Worm (Caenorhabditis elegans) whole organism, L4 larva: Measurements from ENCODE around the gene str-180.

ENCODE experiments used
- D1046.2 ChIP-seq: fragments of 200-800 bp; sonication (Bioruptor generic); IDR thresholded peaks from 2 replicates; pipeline ENCODE4 v1.3.6; 2022; ENCODE audit warnings: missing genetic modification characterization, missing compliant biosample characterization
- F44E2.7 ChIP-seq: fragments of 200-800 bp; sonication (Bioruptor generic); IDR thresholded peaks from 2 replicates; pipeline ENCODE4 v2.1.2; 2022; ENCODE audit warnings: missing genetic modification characterization, missing compliant biosample characterization
- R02D3.7 ChIP-seq: fragments of 150-350 bp; sonication (generic microtip); optimal IDR thresholded peaks from 3 replicates; lab custom pipeline; 2014; ENCODE audit warnings: missing biosample characterization, missing genetic modification characterization
- Y48G9A.11 ChIP-seq: fragments of 200-800 bp; sonication (Bioruptor generic); IDR thresholded peaks from 2 replicates; pipeline ENCODE4 v1.3.6; 2022; ENCODE audit warnings: missing genetic modification reagents, missing genetic modification characterization, missing compliant biosample characterization
- Y5F2A.4 ChIP-seq: fragments of 200-800 bp; sonication (Bioruptor generic); optimal IDR thresholded peaks from 2 replicates; lab custom pipeline; 2018; ENCODE audit warnings: mild to moderate bottlenecking, missing genetic modification characterization, missing compliant biosample characterization
- aha-1 ChIP-seq: fragments of 150-350 bp; peaks from one replicate; lab custom pipeline; 2014; ENCODE audit warnings: missing biosample characterization, missing genetic modification characterization
- aly-2 ChIP-seq: sonication (generic microtip); optimal IDR thresholded peaks from 2 replicates; lab custom pipeline; 2018; ENCODE audit warnings: missing biosample characterization, missing genetic modification characterization
- ama-1 ChIP-seq: fragments of 150-350 bp; optimal IDR thresholded peaks from 2 replicates; lab custom pipeline; 2014; ENCODE audit warnings: inconsistent platforms, mixed read lengths
- ces-1 ChIP-seq: fragments of 150-350 bp; sonication (generic microtip); optimal IDR thresholded peaks from 4 replicates; lab custom pipeline; 2014; ENCODE audit warnings: missing biosample characterization, missing genetic modification reagents, missing genetic modification characterization
- ctbp-1 ChIP-seq: fragments of 200-800 bp; sonication (Bioruptor generic); IDR thresholded peaks from 2 replicates; pipeline ENCODE4 v1.3.6; 2022; ENCODE audit warnings: missing genetic modification reagents, missing genetic modification characterization, missing compliant biosample characterization
- daf-8 ChIP-seq: fragments of 200-800 bp; sonication (Bioruptor generic); IDR thresholded peaks from 2 replicates; pipeline ENCODE4 v1.3.6; 2022; ENCODE audit warnings: missing genetic modification characterization, missing compliant biosample characterization
- dmd-8 ChIP-seq: fragments of 200-800 bp; sonication (Bioruptor generic); IDR thresholded peaks from 2 replicates; pipeline ENCODE4 v1.3.6; 2022; ENCODE audit warnings: missing genetic modification characterization, missing compliant biosample characterization
- dve-1 ChIP-seq: sonication (generic microtip); optimal IDR thresholded peaks from 2 replicates; lab custom pipeline; 2017; ENCODE audit warnings: antibody characterized with exemption, mild to moderate bottlenecking, missing genetic modification characterization, missing compliant biosample characterization; ENCODE audit not compliant: insufficient read depth
- egl-27 ChIP-seq: sonication (generic microtip); optimal IDR thresholded peaks from 3 replicates; lab custom pipeline; 2017; ENCODE audit warnings: missing biosample characterization, missing genetic modification reagents, missing genetic modification characterization
- egl-43 ChIP-seq: fragments of 200-800 bp; sonication (Bioruptor generic); IDR thresholded peaks from 2 replicates; pipeline ENCODE4 v1.3.6; 2022; ENCODE audit warnings: missing genetic modification reagents, missing genetic modification characterization, missing compliant biosample characterization
- fkh-10 ChIP-seq: fragments of 150-350 bp; optimal IDR thresholded peaks from 2 replicates; lab custom pipeline; 2014; ENCODE audit warnings: missing biosample characterization, missing genetic modification reagents, missing genetic modification characterization
- hif-1 ChIP-seq, 2 experiments: sonication (generic microtip); optimal IDR thresholded peaks; 2 replicates each; lab custom pipeline; 2016 to 2017; ENCODE audit warnings: missing compliant biosample characterization in 2 of 2, missing genetic modification characterization in 2 of 2, missing genetic modification reagents in 2 of 2, missing genotype in 2 of 2, mild to moderate bottlenecking in 1 of 2
- hlh-11 ChIP-seq: fragments of 200-800 bp; sonication (Bioruptor generic); optimal IDR thresholded peaks from 2 replicates; lab custom pipeline; 2018; ENCODE audit warnings: mild to moderate bottlenecking, missing genetic modification characterization, missing compliant biosample characterization
- hlh-30 ChIP-seq: sonication (generic microtip); optimal IDR thresholded peaks from 2 replicates; lab custom pipeline; 2017; ENCODE audit warnings: antibody characterized with exemption, mild to moderate bottlenecking, missing genetic modification characterization, missing compliant biosample characterization; ENCODE audit not compliant: insufficient read depth
- hmg-1.1 ChIP-seq: fragments of 200-800 bp; sonication (Bioruptor generic); IDR thresholded peaks from 2 replicates; pipeline ENCODE4 v1.3.6; 2022; ENCODE audit warnings: missing genetic modification reagents, missing genetic modification characterization, missing compliant biosample characterization
- lin-1 ChIP-seq: fragments of 200-800 bp; sonication (Bioruptor generic); IDR thresholded peaks from 2 replicates; pipeline ENCODE4 v1.3.6; 2022; ENCODE audit warnings: missing genetic modification reagents, missing genetic modification characterization, missing compliant biosample characterization
- lin-29 ChIP-seq: fragments of 200-800 bp; sonication (Bioruptor generic); IDR thresholded peaks from 2 replicates; pipeline ENCODE4 v1.3.6; 2022; ENCODE audit warnings: missing genetic modification reagents, missing genetic modification characterization, missing compliant biosample characterization
- lin-39 ChIP-seq: fragments of 150-350 bp; optimal IDR thresholded peaks from 2 replicates; lab custom pipeline; 2014; ENCODE audit warnings: missing biosample characterization, missing genetic modification reagents, missing genetic modification characterization
- lsy-2 ChIP-seq, 2 experiments: fragments of 150-350 bp in 1 of 2; sonication (generic microtip) in 1 of 2; optimal IDR thresholded peaks; 2 replicates each; lab custom pipeline; 2014 to 2017; ENCODE audit warnings: missing biosample characterization in 2 of 2, missing genetic modification characterization in 2 of 2
- mdl-1 ChIP-seq, 2 experiments: fragments of 150-350 bp in 1 of 2; sonication (generic microtip) in 1 of 2; optimal IDR thresholded peaks; 2 replicates each; lab custom pipeline; 2014 to 2017; ENCODE audit warnings: missing biosample characterization in 2 of 2, missing genetic modification characterization in 2 of 2
- mep-1 ChIP-seq: fragments of 150-350 bp; sonication (generic microtip); optimal IDR thresholded peaks from 3 replicates; lab custom pipeline; 2014; ENCODE audit warnings: missing biosample characterization, missing genetic modification characterization
- mes-2 ChIP-seq: sonication (generic microtip); optimal IDR thresholded peaks from 2 replicates; lab custom pipeline; 2016; ENCODE audit warnings: missing genotype, mild to moderate bottlenecking, missing genetic modification characterization, missing compliant biosample characterization; ENCODE audit not compliant: poor library complexity, severe bottlenecking
- mxl-3 ChIP-seq: fragments of 200-800 bp; sonication (Bioruptor generic); optimal IDR thresholded peaks from 2 replicates; lab custom pipeline; 2018; ENCODE audit warnings: mild to moderate bottlenecking, missing genetic modification characterization, missing compliant biosample characterization
- nhr-10 ChIP-seq: fragments of 150-350 bp; optimal IDR thresholded peaks from 2 replicates; lab custom pipeline; 2014; ENCODE audit warnings: missing biosample characterization, missing genetic modification characterization
- nhr-102 ChIP-seq: sonication (generic microtip); optimal IDR thresholded peaks from 2 replicates; lab custom pipeline; 2016; ENCODE audit warnings: mild to moderate bottlenecking, missing genetic modification characterization, moderate library complexity, missing compliant biosample characterization
- nhr-237 ChIP-seq: sonication (generic microtip); optimal IDR thresholded peaks from 2 replicates; lab custom pipeline; 2017; ENCODE audit warnings: missing biosample characterization, missing genetic modification characterization
- nhr-25 ChIP-seq: sonication (generic microtip); optimal IDR thresholded peaks from 2 replicates; lab custom pipeline; 2017; ENCODE audit warnings: missing genetic modification characterization, mild to moderate bottlenecking, missing compliant biosample characterization, antibody characterized with exemption, moderate library complexity, borderline replicate concordance; ENCODE audit not compliant: insufficient read depth
- nhr-28 ChIP-seq: fragments of 150-350 bp; optimal IDR thresholded peaks from 2 replicates; lab custom pipeline; 2014; ENCODE audit warnings: missing biosample characterization, missing genetic modification characterization
- nhr-41 ChIP-seq: fragments of 200-800 bp; sonication (Bioruptor generic); IDR thresholded peaks from 2 replicates; pipeline ENCODE4 v1.3.6; 2022; ENCODE audit warnings: missing genetic modification reagents, missing genetic modification characterization, missing compliant biosample characterization
- nhr-48 ChIP-seq: sonication (generic microtip); optimal IDR thresholded peaks from 2 replicates; lab custom pipeline; 2016; ENCODE audit warnings: mild to moderate bottlenecking, missing genetic modification characterization, missing compliant biosample characterization
- nhr-77 ChIP-seq: fragments of 150-350 bp; optimal IDR thresholded peaks from 2 replicates; lab custom pipeline; 2014; ENCODE audit warnings: missing biosample characterization, missing genetic modification characterization
- pha-4 ChIP-seq, 2 experiments: fragments of 150-350 bp in 1 of 2; fragments of 200-800 bp in 1 of 2; sonication (Bioruptor generic) in 1 of 2; IDR thresholded peaks in 1 of 2; optimal IDR thresholded peaks in 1 of 2; 2 replicates each; pipeline versions ENCODE4 v1.3.6 to Lab custom; 2014 to 2022; ENCODE audit warnings: missing genetic modification characterization in 2 of 2, missing genetic modification reagents in 2 of 2, missing biosample characterization in 1 of 2, missing compliant biosample characterization in 1 of 2
- php-3 ChIP-seq: fragments of 200-800 bp; sonication (Bioruptor generic); IDR thresholded peaks from 2 replicates; pipeline ENCODE4 v1.3.6; 2022; ENCODE audit warnings: missing genetic modification reagents, missing genetic modification characterization, missing compliant biosample characterization
- rbr-2 ChIP-seq: sonication (generic microtip); optimal IDR thresholded peaks from 2 replicates; lab custom pipeline; 2016; ENCODE audit warnings: missing genotype, missing genetic modification characterization, missing compliant biosample characterization
- set-16 ChIP-seq: fragments of 200-800 bp; sonication (Bioruptor generic); IDR thresholded peaks from 2 replicates; pipeline ENCODE4 v1.3.6; 2022; ENCODE audit warnings: missing genetic modification reagents, missing genetic modification characterization, missing compliant biosample characterization
- unc-62 ChIP-seq, 3 experiments: fragments of 150-350 bp in 1 of 3; sonication (generic microtip); optimal IDR thresholded peaks in 2 of 3; peaks in 1 of 3; 1 replicate in 1 of 3; 2 replicates in 2 of 3; lab custom pipeline; 2014 to 2017; ENCODE audit warnings: missing biosample characterization in 3 of 3, missing genetic modification characterization in 3 of 3, missing genetic modification reagents in 3 of 3, missing genotype in 1 of 3
- vab-7 ChIP-seq: fragments of 200-800 bp; sonication (Bioruptor generic); IDR thresholded peaks from 2 replicates; pipeline ENCODE4 v1.3.6; 2022; ENCODE audit warnings: missing genetic modification reagents, missing genetic modification characterization, missing compliant biosample characterization
- zip-2 ChIP-seq: fragments of 150-350 bp; optimal IDR thresholded peaks from 2 replicates; lab custom pipeline; 2014; ENCODE audit warnings: missing biosample characterization, missing genetic modification characterization

str-180 gene

DNA sequence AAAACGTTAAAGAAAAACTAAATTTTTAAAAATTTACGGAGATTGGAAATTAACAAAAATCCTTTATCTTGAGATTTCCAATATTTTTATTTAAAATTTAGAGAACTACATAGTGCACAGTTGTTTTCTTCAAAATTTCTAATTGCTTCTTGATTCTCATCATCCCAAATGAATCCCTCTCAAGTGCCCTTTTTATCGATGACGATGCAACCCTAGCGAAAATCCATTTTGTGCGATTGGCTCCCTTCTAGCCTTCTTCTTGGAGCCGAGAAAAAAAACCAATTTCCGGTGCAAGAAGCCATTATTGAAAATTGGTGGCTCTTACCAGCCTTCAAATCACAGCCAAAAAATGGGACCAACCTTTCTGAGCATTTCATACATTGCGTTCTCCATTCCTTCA lies 6.1 kb downstream of the str-180 start:
- TF ChIP-seq daf-8 (no peak), aha-1 (tag; lab: Kevin White, UChicago) (peak; percentile 94), nhr-10 (no peak), egl-43 (GFP tag; lab: Robert Waterston, UW) (0 out of 2 replicates have a peak, but pooled peaks have one; percentile 12), lin-29 (GFP tag; lab: Robert Waterston, UW) (0 out of 2 replicates have a peak, but pooled peaks have one; percentile 14), egl-27 (tag; lab: Kevin White, UChicago) (no peak)
- TF ChIP-seq, all 104 proteins: peak for 3

- TF ChIP-seq Y5F2A.4 (GFP tag; lab: Kevin White, UChicago) (no peak), lsy-2 (tag; optimal IDR thresholded peaks at IDR 0.05; lab: Kevin White, UChicago) (peak in 1 of 2 experiments; percentile 12), zip-2 (tag; lab: Kevin White, UChicago) (no peak), nhr-237 (tag; lab: Kevin White, UChicago) (no peak), nhr-28 (tag; lab: Kevin White, UChicago) (no peak), dmd-8 (no peak), dve-1 (no peak), vab-7 (GFP tag; lab: Robert Waterston, UW) (no peak), R02D3.7 (tag; lab: Kevin White, UChicago) (no peak), pha-4 (GFP tag; IDR thresholded peaks at IDR 0.05; lab: Robert Waterston, UW) (no peak), pha-4 (tag; optimal IDR thresholded peaks at IDR 0.05; lab: Kevin White, UChicago) (no peak), mes-2 (tag; lab: Kevin White, UChicago) (peak; percentile 5), ces-1 (GFP tag; lab: Kevin White, UChicago) (peak; percentile 61), D1046.2 (GFP tag; lab: Robert Waterston, UW) (no peak), unc-62 (GFP tag; optimal IDR thresholded peaks at IDR 0.05 in 1 of 2; lab: Kevin White, UChicago) (no peak), unc-62 (tag; optimal IDR thresholded peaks at IDR 0.05; lab: Kevin White, UChicago) (no peak), nhr-48 (tag; lab: Kevin White, UChicago) (peak; percentile 15), hmg-1.1 (no peak), Y48G9A.11 (GFP tag; lab: Robert Waterston, UW) (no peak), aly-2 (tag; lab: Kevin White, UChicago) (no peak), lin-39 (tag; lab: Kevin White, UChicago) (no peak), nhr-25 (tag; lab: Kevin White, UChicago) (no peak), hif-1 (tag; optimal IDR thresholded peaks at IDR 0.05; lab: Kevin White, UChicago) (no peak), nhr-41 (GFP tag; lab: Robert Waterston, UW) (no peak), nhr-102 (peak; percentile 23), lin-1 (GFP tag; lab: Robert Waterston, UW) (no peak), php-3 (GFP tag; lab: Robert Waterston, UW) (no peak), ctbp-1 (GFP tag; lab: Robert Waterston, UW) (no peak), mep-1 (tag; lab: Kevin White, UChicago) (no peak), nhr-77 (no peak)
These were observed 7.0 kb downstream of the str-180 start for ce11 chrV:6661658-6662057.

- TF ChIP-seq lin-39 (tag; lab: Kevin White, UChicago), result no peak
- peak; percentile 92 for TF ChIP-seq aha-1 (tag; lab: Kevin White, UChicago)
These were observed 9.1 kb downstream of the str-180 start for ce11 chrV:6659533-6659932.

ce11 chrV:6658765-6659164 lies 9.9 kb downstream of the str-180 start:
- TF ChIP-seq dmd-8 (no peak), mdl-1 (tag; optimal IDR thresholded peaks at IDR 0.05; lab: Kevin White, UChicago) (peak in 1 of 2 experiments; percentile 83), hlh-11 (tag; lab: Kevin White, UChicago) (peak; percentile 35), hlh-30 (tag; lab: Kevin White, UChicago) (peak; percentile 85), Y48G9A.11 (GFP tag; lab: Robert Waterston, UW) (0 out of 2 replicates have a peak, but pooled peaks have one; percentile 24), fkh-10 (GFP tag; lab: Kevin White, UChicago) (peak; percentile 69), aha-1 (tag; lab: Kevin White, UChicago) (peak; percentile 85), ama-1 (lab: Kevin White, UChicago) (no peak), hmg-1.1 (peak; percentile 73), set-16 (GFP tag; lab: Robert Waterston, UW) (peak; percentile 64), hif-1 (tag; optimal IDR thresholded peaks at IDR 0.05; lab: Kevin White, UChicago) (peak in 1 of 2 experiments; percentile 62), mes-2 (tag; lab: Kevin White, UChicago) (peak; percentile 18), mep-1 (tag; lab: Kevin White, UChicago) (peak; percentile 57), lsy-2 (tag; optimal IDR thresholded peaks at IDR 0.05; lab: Kevin White, UChicago) (peak in 1 of 2 experiments; percentile 19), F44E2.7 (GFP tag; lab: Robert Waterston, UW) (no peak), vab-7 (GFP tag; lab: Robert Waterston, UW) (peak; percentile 24; the same call in 1 of the 2 replicates), rbr-2 (tag; lab: Kevin White, UChicago) (peak; percentile 74), mxl-3 (GFP tag; lab: Kevin White, UChicago) (peak; percentile 24), egl-43 (GFP tag; lab: Robert Waterston, UW) (peak; percentile 74)
